Worm (Caenorhabditis elegans) whole organism, young adult: ENCODE measurements around the gene Y52E8A.6.

Experiments used
- ZK185.1 ChIP-seq: sonication (generic microtip); optimal IDR thresholded peaks from 2 replicates; lab custom pipeline; 2016; ENCODE audit warnings: mild to moderate bottlenecking, missing genetic modification characterization, missing compliant biosample characterization; ENCODE audit not compliant: poor library complexity, severe bottlenecking
- ama-1 ChIP-seq, 3 experiments: fragments of 150-350 bp in 1 of 3; sonication (generic microtip) in 2 of 3; optimal IDR thresholded peaks; 2 replicates each; lab custom pipeline; 2014 to 2018; ENCODE audit warnings: missing biosample characterization in 2 of 3, missing genetic modification characterization in 2 of 3, missing genetic modification reagents in 2 of 3
- fkh-3 ChIP-seq: sonication (generic microtip); optimal IDR thresholded peaks from 2 replicates; lab custom pipeline; 2016; ENCODE audit warnings: mild to moderate bottlenecking, missing genetic modification characterization, missing compliant biosample characterization
- hmg-20 ChIP-seq: fragments of 200-800 bp; sonication (Bioruptor generic); IDR thresholded peaks from 2 replicates; pipeline ENCODE4 v1.3.6; 2022; ENCODE audit warnings: missing genetic modification reagents, missing genetic modification characterization, missing compliant biosample characterization
- let-607 ChIP-seq, 2 experiments: fragments of 200-800 bp in 1 of 2; sonication (Bioruptor generic) in 1 of 2; sonication (generic microtip) in 1 of 2; optimal IDR thresholded peaks; 2 replicates each; lab custom pipeline; 2016 to 2018; ENCODE audit warnings: mild to moderate bottlenecking in 2 of 2, missing compliant biosample characterization in 2 of 2, missing genetic modification characterization in 2 of 2, moderate library complexity in 2 of 2, missing genotype in 1 of 2
- lsy-27 ChIP-seq: sonication (generic microtip); optimal IDR thresholded peaks from 2 replicates; lab custom pipeline; 2017; ENCODE audit warnings: missing genetic modification characterization, mild to moderate bottlenecking, missing compliant biosample characterization, antibody characterized with exemption, missing genotype, borderline replicate concordance; ENCODE audit not compliant: insufficient read depth
- mes-4 ChIP-seq: sonication (generic microtip); optimal IDR thresholded peaks from 2 replicates; lab custom pipeline; 2016; ENCODE audit warnings: missing genotype, missing genetic modification characterization, missing compliant biosample characterization
- rec-8 ChIP-seq, 2 experiments: sonication (generic microtip); optimal IDR thresholded peaks; 2 replicates each; lab custom pipeline; 2016; ENCODE audit warnings: mild to moderate bottlenecking in 2 of 2, missing genetic modification characterization in 2 of 2, missing genetic modification reagents in 2 of 2, missing genotype in 2 of 2, missing biosample characterization in 1 of 2, missing compliant biosample characterization in 1 of 2, moderate library complexity in 1 of 2
- tlf-1 ChIP-seq: fragments of 200-800 bp; sonication (Bioruptor generic); optimal IDR thresholded peaks from 2 replicates; lab custom pipeline; 2018; ENCODE audit warnings: mild to moderate bottlenecking, missing genetic modification characterization, missing compliant biosample characterization
- unc-62 ChIP-seq: fragments of 150-350 bp; optimal IDR thresholded peaks from 2 replicates; lab custom pipeline; 2014; ENCODE audit warnings: missing biosample characterization, missing genetic modification reagents, missing genetic modification characterization

ce11 chrII:4312115-4312514, 7.7 kb downstream of the Y52E8A.6 start, which contains the start of gene plep-1:
- no peak for TF ChIP-seq rec-8 (tag; optimal IDR thresholded peaks at IDR 0.05; lab: Kevin White, UChicago)
- TF ChIP-seq ama-1 (optimal IDR thresholded peaks at IDR 0.05; lab: Kevin White, UChicago), result no peak
- no peak for TF ChIP-seq ama-1 (GFP tag; optimal IDR thresholded peaks at IDR 0.05; lab: Kevin White, UChicago)
- no peak for TF ChIP-seq hmg-20 (GFP tag; lab: Robert Waterston, UW)
- no peak for TF ChIP-seq fkh-3 (tag; lab: Kevin White, UChicago)
- no peak for TF ChIP-seq lsy-27 (tag; lab: Kevin White, UChicago)
- no peak for TF ChIP-seq ZK185.1 (tag; lab: Kevin White, UChicago)
- TF ChIP-seq let-607 (tag; optimal IDR thresholded peaks at IDR 0.05; lab: Kevin White, UChicago), result no peak
- no peak for TF ChIP-seq unc-62 (GFP tag; lab: Kevin White, UChicago)
- no peak for TF ChIP-seq tlf-1 (GFP tag; lab: Kevin White, UChicago)
- no peak for TF ChIP-seq mes-4 (tag; lab: Kevin White, UChicago)
